Worm (Caenorhabditis elegans) whole organism, mixed stage, embryonic: Measurements from ENCODE around the gene rde-4.

ENCODE experiments used
- M03D4.4 ChIP-seq: sonication (generic microtip); optimal IDR thresholded peaks from 2 replicates; lab custom pipeline; 2017; ENCODE audit warnings: mild to moderate bottlenecking, missing genetic modification characterization, missing compliant biosample characterization
- bed-3 ChIP-seq: fragments of 200-800 bp; sonication (Bioruptor generic); optimal IDR thresholded peaks from 3 replicates; lab custom pipeline; 2018; ENCODE audit warnings: mild to moderate bottlenecking, missing genetic modification characterization, moderate library complexity, missing compliant biosample characterization
- blmp-1 ChIP-seq: fragments of 150-350 bp; optimal IDR thresholded peaks from 2 replicates; lab custom pipeline; 2014; ENCODE audit warnings: missing biosample characterization, missing genetic modification characterization
- ceh-39 ChIP-seq: fragments of 150-350 bp; optimal IDR thresholded peaks from 2 replicates; lab custom pipeline; 2014; ENCODE audit warnings: missing biosample characterization, missing genetic modification characterization
- ceh-43 ChIP-seq: fragments of 200-800 bp; sonication (Bioruptor generic); optimal IDR thresholded peaks from 2 replicates; lab custom pipeline; 2018; ENCODE audit warnings: mild to moderate bottlenecking, missing genetic modification characterization, moderate library complexity, missing compliant biosample characterization
- ceh-83 ChIP-seq: fragments of 200-800 bp; sonication (Bioruptor generic); optimal IDR thresholded peaks from 2 replicates; lab custom pipeline; 2018; ENCODE audit warnings: mild to moderate bottlenecking, missing genetic modification characterization, missing compliant biosample characterization
- ces-1 ChIP-seq: fragments of 150-350 bp; optimal IDR thresholded peaks from 2 replicates; lab custom pipeline; 2014; ENCODE audit warnings: missing biosample characterization, missing genetic modification reagents, missing genetic modification characterization
- cnd-1 ChIP-seq: fragments of 200-800 bp; sonication (Bioruptor generic); optimal IDR thresholded peaks from 2 replicates; lab custom pipeline; 2018; ENCODE audit warnings: mild to moderate bottlenecking, missing genetic modification characterization, missing compliant biosample characterization
- drap-1 ChIP-seq: fragments of 200-800 bp; sonication (Bioruptor generic); optimal IDR thresholded peaks from 3 replicates; lab custom pipeline; 2018; ENCODE audit warnings: mild to moderate bottlenecking, missing genetic modification characterization, missing compliant biosample characterization
- elt-1 ChIP-seq: sonication (generic microtip); optimal IDR thresholded peaks from 2 replicates; lab custom pipeline; 2017; ENCODE audit warnings: missing genetic modification characterization, mild to moderate bottlenecking, missing compliant biosample characterization, antibody characterized with exemption, moderate library complexity, borderline replicate concordance; ENCODE audit not compliant: insufficient read depth
- elt-3 ChIP-seq: fragments of 150-350 bp; optimal IDR thresholded peaks from 2 replicates; lab custom pipeline; 2014; ENCODE audit warnings: missing biosample characterization, missing genetic modification characterization
- flh-1 ChIP-seq: fragments of 200-800 bp; sonication (Bioruptor generic); optimal IDR thresholded peaks from 2 replicates; lab custom pipeline; 2018; ENCODE audit warnings: mild to moderate bottlenecking, missing genetic modification characterization, moderate library complexity, missing compliant biosample characterization
- ham-2 ChIP-seq: fragments of 200-800 bp; sonication (Bioruptor generic); optimal IDR thresholded peaks from 2 replicates; lab custom pipeline; 2018; ENCODE audit warnings: mild to moderate bottlenecking, missing genetic modification characterization, missing compliant biosample characterization
- hlh-1 ChIP-seq: fragments of 150-350 bp; optimal IDR thresholded peaks from 2 replicates; lab custom pipeline; 2014; ENCODE audit warnings: missing biosample characterization, missing genetic modification reagents, missing genetic modification characterization
- lin-13 ChIP-seq: fragments of 150-350 bp; optimal IDR thresholded peaks from 2 replicates; lab custom pipeline; 2014; ENCODE audit warnings: missing biosample characterization, missing genetic modification characterization
- lin-32 ChIP-seq: fragments of 200-800 bp; sonication (Bioruptor generic); optimal IDR thresholded peaks from 2 replicates; lab custom pipeline; 2018; ENCODE audit warnings: mild to moderate bottlenecking, missing genetic modification characterization, missing compliant biosample characterization
- lsy-2 ChIP-seq: fragments of 150-350 bp; optimal IDR thresholded peaks from 2 replicates; lab custom pipeline; 2014; ENCODE audit warnings: missing biosample characterization, missing genetic modification characterization
- mab-5 ChIP-seq: fragments of 150-350 bp; optimal IDR thresholded peaks from 2 replicates; lab custom pipeline; 2014; ENCODE audit warnings: missing biosample characterization, missing genetic modification characterization
- mep-1 ChIP-seq: fragments of 150-350 bp; optimal IDR thresholded peaks from 2 replicates; lab custom pipeline; 2017; ENCODE audit warnings: missing biosample characterization, missing genetic modification reagents, missing genetic modification characterization, inconsistent platforms
- mls-2 ChIP-seq: sonication (generic microtip); optimal IDR thresholded peaks from 2 replicates; lab custom pipeline; 2016; ENCODE audit warnings: mild to moderate bottlenecking, missing genetic modification characterization, moderate library complexity, missing compliant biosample characterization
- nhr-12 ChIP-seq: fragments of 150-350 bp; optimal IDR thresholded peaks from 2 replicates; lab custom pipeline; 2014; ENCODE audit warnings: missing biosample characterization, missing genetic modification characterization
- nhr-2 ChIP-seq: fragments of 150-350 bp; optimal IDR thresholded peaks from 2 replicates; lab custom pipeline; 2014; ENCODE audit warnings: missing biosample characterization, missing genetic modification characterization
- nhr-237 ChIP-seq: fragments of 150-350 bp; optimal IDR thresholded peaks from 2 replicates; lab custom pipeline; 2014; ENCODE audit warnings: missing biosample characterization, missing genetic modification characterization
- nhr-76 ChIP-seq: sonication (generic microtip); optimal IDR thresholded peaks from 2 replicates; lab custom pipeline; 2017; ENCODE audit warnings: missing biosample characterization, missing genetic modification characterization
- pha-4 ChIP-seq: fragments of 150-350 bp; optimal IDR thresholded peaks from 2 replicates; lab custom pipeline; 2018; ENCODE audit warnings: missing biosample characterization, missing genetic modification reagents, missing genetic modification characterization
- sem-2 ChIP-seq: fragments of 200-800 bp; sonication (Bioruptor generic); optimal IDR thresholded peaks from 2 replicates; lab custom pipeline; 2018; ENCODE audit warnings: mild to moderate bottlenecking, missing genetic modification characterization, missing compliant biosample characterization
- snpc-4 ChIP-seq: fragments of 150-350 bp; optimal IDR thresholded peaks from 2 replicates; lab custom pipeline; 2014; ENCODE audit warnings: missing biosample characterization, missing genetic modification characterization
- tbx-8 ChIP-seq: fragments of 200-800 bp; sonication (Bioruptor generic); optimal IDR thresholded peaks from 2 replicates; lab custom pipeline; 2018; ENCODE audit warnings: mild to moderate bottlenecking, missing genetic modification characterization, moderate library complexity, missing compliant biosample characterization
- unc-120 ChIP-seq: sonication (generic microtip); optimal IDR thresholded peaks from 2 replicates; lab custom pipeline; 2017; ENCODE audit warnings: missing genetic modification characterization, missing compliant biosample characterization; ENCODE audit not compliant: poor library complexity, severe bottlenecking
- unc-62 ChIP-seq: fragments of 150-350 bp; optimal IDR thresholded peaks from 2 replicates; lab custom pipeline; 2014; ENCODE audit warnings: missing biosample characterization, missing genetic modification reagents, missing genetic modification characterization
- zip-8 ChIP-seq: fragments of 150-350 bp; optimal IDR thresholded peaks from 2 replicates; lab custom pipeline; 2014; ENCODE audit warnings: missing biosample characterization, missing genetic modification characterization
- ztf-11 ChIP-seq: fragments of 150-350 bp; optimal IDR thresholded peaks from 2 replicates; lab custom pipeline; 2014; ENCODE audit warnings: missing biosample characterization, missing genetic modification characterization

Gene rde-4

ce11 chrIII:10211889-10212494 lies 6.5 kb downstream of the rde-4 start, which contains the start of the genes blos-1 and best-18:
Gene blos-1, minus strand, starts transcription at chrIII:10211946.
Gene best-18, plus strand, starts transcription at chrIII:10212396.
- TF ChIP-seq mab-5 (tag; lab: Kevin White, UChicago) (no peak), nhr-237 (tag; lab: Kevin White, UChicago) (no peak), ces-1 (GFP tag; lab: Kevin White, UChicago) (peak; percentile 9), mls-2 (tag; lab: Kevin White, UChicago) (no peak), ceh-39 (tag; lab: Kevin White, UChicago) (no peak), bed-3 (GFP tag; lab: Kevin White, UChicago) (no peak), drap-1 (GFP tag; lab: Kevin White, UChicago) (no peak), nhr-76 (tag; lab: Kevin White, UChicago) (no peak), zip-8 (tag; lab: Kevin White, UChicago) (peak; percentile 98), sem-2 (GFP tag; lab: Kevin White, UChicago) (no peak), nhr-12 (tag; lab: Kevin White, UChicago) (no peak), lsy-2 (tag; lab: Kevin White, UChicago) (peak; percentile 2), ceh-83 (GFP tag; lab: Kevin White, UChicago) (no peak), unc-62 (GFP tag; lab: Kevin White, UChicago) (no peak), nhr-2 (tag; lab: Kevin White, UChicago) (no peak)

DNA sequence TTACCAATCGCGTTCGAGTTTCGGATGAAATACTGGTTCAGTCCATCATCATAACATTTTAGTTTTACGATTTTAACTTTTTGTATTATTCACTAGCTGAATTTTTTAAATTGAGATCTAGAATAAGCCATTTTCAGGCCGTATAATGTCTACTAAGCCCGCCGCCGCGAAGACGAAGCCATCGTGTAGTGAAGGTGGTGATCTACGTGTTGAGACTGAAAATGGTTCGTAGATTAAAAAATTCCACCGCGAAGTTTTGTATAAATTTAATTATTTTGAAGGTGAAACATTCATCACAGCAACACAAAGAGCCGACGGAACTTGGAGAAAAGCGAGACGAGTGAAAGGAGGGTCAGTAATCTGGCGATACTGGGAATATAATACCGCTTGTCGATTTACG lies 8.7 kb downstream of the rde-4 start, which contains the start of gene T20G5.9:
T20G5.9 (plus strand) TSS at position 138 of the 400 bp plus-strand sequence.
- TF ChIP-seq unc-62 (GFP tag; lab: Kevin White, UChicago) (no peak), drap-1 (GFP tag; lab: Kevin White, UChicago) (no peak), bed-3 (GFP tag; lab: Kevin White, UChicago) (no peak), ceh-39 (tag; lab: Kevin White, UChicago) (no peak), nhr-12 (tag; lab: Kevin White, UChicago) (no peak), M03D4.4 (tag; lab: Kevin White, UChicago) (no peak), snpc-4 (tag; lab: Kevin White, UChicago) (no peak), mab-5 (tag; lab: Kevin White, UChicago) (no peak), flh-1 (no peak), lin-13 (no peak), ceh-43 (GFP tag; lab: Kevin White, UChicago) (no peak), nhr-2 (tag; lab: Kevin White, UChicago) (no peak), zip-8 (tag; lab: Kevin White, UChicago) (no peak), tbx-8 (GFP tag; lab: Kevin White, UChicago) (no peak), ztf-11 (tag; lab: Kevin White, UChicago) (no peak)

DNA sequence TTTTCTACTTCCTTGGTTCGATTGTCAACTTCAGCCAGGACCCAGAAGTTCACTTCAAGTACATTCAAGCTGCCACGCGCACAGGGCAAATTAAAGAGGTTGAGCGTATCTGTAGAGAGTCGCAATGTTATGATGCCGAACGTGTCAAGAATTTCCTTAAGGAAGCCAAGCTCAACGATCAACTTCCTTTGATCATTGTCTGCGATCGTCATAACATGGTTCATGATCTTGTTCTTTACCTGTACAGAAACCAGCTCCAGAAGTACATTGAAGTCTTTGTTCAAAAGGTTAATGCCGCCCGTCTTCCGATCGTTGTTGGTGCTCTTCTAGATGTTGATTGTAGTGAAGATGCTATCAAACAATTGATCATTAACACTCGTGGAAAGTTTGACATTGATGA lies 12.1 kb downstream of the rde-4 start:
- TF ChIP-seq sem-2 (GFP tag; lab: Kevin White, UChicago) (no peak), ces-1 (GFP tag; lab: Kevin White, UChicago) (no peak), ham-2 (GFP tag; lab: Kevin White, UChicago) (no peak), zip-8 (tag; lab: Kevin White, UChicago) (no peak), blmp-1 (tag; lab: Kevin White, UChicago) (no peak), pha-4 (tag; lab: Kevin White, UChicago) (no peak), cnd-1 (tag; lab: Kevin White, UChicago) (no peak), mls-2 (tag; lab: Kevin White, UChicago) (no peak), mab-5 (tag; lab: Kevin White, UChicago) (no peak), ceh-83 (GFP tag; lab: Kevin White, UChicago) (no peak), lin-32 (GFP tag; lab: Kevin White, UChicago) (no peak), lin-13 (no peak), flh-1 (no peak), M03D4.4 (tag; lab: Kevin White, UChicago) (no peak), nhr-76 (tag; lab: Kevin White, UChicago) (no peak), ztf-11 (tag; lab: Kevin White, UChicago) (no peak), nhr-237 (tag; lab: Kevin White, UChicago) (no peak), unc-120 (tag; lab: Kevin White, UChicago) (no peak)

ce11 chrIII:10202894-10203871 lies 15.3 kb downstream of the rde-4 start, which contains the start of gene chc-1:
Gene chc-1, plus strand, starts transcription at chrIII:10203821.
- peak; percentile 2 for TF ChIP-seq lin-13
- TF ChIP-seq hlh-1 (tag; lab: Kevin White, UChicago): peak; percentile 13
- TF ChIP-seq lsy-2 (tag; lab: Kevin White, UChicago): no peak
- TF ChIP-seq elt-1 (tag; lab: Kevin White, UChicago): no peak
- TF ChIP-seq elt-3 (tag; lab: Kevin White, UChicago): no peak
- TF ChIP-seq mep-1 (tag; lab: Kevin White, UChicago): no peak
- no peak for TF ChIP-seq ceh-39 (tag; lab: Kevin White, UChicago)
- TF ChIP-seq sem-2 (GFP tag; lab: Kevin White, UChicago): no peak
- TF ChIP-seq ceh-83 (GFP tag; lab: Kevin White, UChicago): no peak
- peak; percentile 52 for TF ChIP-seq ham-2 (GFP tag; lab: Kevin White, UChicago)
- TF ChIP-seq pha-4 (tag; lab: Kevin White, UChicago): peak; percentile 27
- TF ChIP-seq mab-5 (tag; lab: Kevin White, UChicago): no peak
